Fruit fly (Drosophila melanogaster): ENCODE data around the gene CG3744.

The CG3744 gene

DNA sequence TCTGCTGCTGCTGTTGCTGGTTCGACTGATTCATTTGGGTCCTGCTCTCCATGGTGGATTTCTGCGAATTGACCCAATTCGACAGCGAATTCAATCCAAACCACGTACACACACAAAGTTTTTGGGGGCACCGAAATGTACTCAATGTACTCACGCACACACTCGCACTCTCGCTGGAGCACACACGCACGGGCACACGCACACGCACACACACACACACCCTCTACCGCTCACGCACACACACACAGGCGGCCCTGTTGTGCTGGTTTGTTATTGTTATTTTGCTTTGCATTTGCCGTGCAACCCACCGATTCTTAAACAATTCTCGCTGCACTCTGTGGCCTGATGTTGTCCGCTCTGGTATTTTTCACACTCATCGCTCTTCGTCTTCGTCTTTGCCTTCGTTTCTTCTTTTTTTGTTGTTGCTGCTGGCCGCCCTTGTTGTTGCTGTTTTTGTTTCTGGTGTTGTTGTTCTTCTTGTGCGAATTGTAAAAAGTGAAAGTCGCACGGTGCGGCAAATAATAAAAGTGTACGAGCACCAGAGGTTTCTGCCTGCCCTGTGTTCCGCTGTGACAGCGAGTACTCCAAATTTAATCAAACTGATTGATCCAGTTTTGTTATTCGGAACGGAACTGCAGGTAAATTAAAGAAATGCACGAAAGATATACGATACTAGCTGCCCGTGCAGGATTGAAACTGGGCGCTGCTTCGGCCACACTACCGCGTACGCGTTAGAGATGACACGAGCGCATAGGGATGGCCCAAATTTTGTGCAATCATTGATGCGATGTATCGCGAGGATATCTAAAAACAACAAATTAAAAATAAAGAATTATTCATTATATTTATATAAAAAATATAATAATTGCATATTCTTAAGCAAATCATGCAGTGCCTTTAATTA is at the start of gene CG3744 (continued):
- peak; percentile 90 for TF ChIP-seq nmo (GFP tag; optimal IDR thresholded peaks at IDR 0.05)
- TF ChIP-seq Lim3 (GFP tag; IDR thresholded peaks at IDR 0.05) = peak; percentile 70
- TF ChIP-seq Meics (GFP tag; optimal IDR thresholded peaks at IDR 0.05) = peak; percentile 93
- TF ChIP-seq sqz (GFP tag; optimal IDR thresholded peaks at IDR 0.05) = no peak
- TF ChIP-seq CG13624 (GFP tag; optimal IDR thresholded peaks at IDR 0.05) = peak; percentile 67
- peak; percentile 84 for TF ChIP-seq Awh (GFP tag; IDR thresholded peaks at IDR 0.05)
- TF ChIP-seq Hand (GFP tag; optimal IDR thresholded peaks at IDR 0.05) = peak; percentile 68
- TF ChIP-seq Fer1 (GFP tag; optimal IDR thresholded peaks at IDR 0.05) = peak; percentile 85
- peak; percentile 57 for TF ChIP-seq CG10274 (GFP tag; optimal IDR thresholded peaks at IDR 0.05)
- peak; percentile 20 for TF ChIP-seq ac (GFP tag; optimal IDR thresholded peaks at IDR 0.05)
- peak; percentile 63 for TF ChIP-seq Dad (GFP tag; optimal IDR thresholded peaks at IDR 0.05)
- TF ChIP-seq CG14667 (GFP tag; IDR thresholded peaks at IDR 0.05) = peak; percentile 92
- peak; percentile 61 for TF ChIP-seq ERR (GFP tag; optimal IDR thresholded peaks at IDR 0.05)
- peak; percentile 29 for TF ChIP-seq Bdp1 (GFP tag; optimal IDR thresholded peaks at IDR 0.05)
- peak; percentile 95 for TF ChIP-seq B-H2 (GFP tag; optimal IDR thresholded peaks at IDR 0.05)
- TF ChIP-seq gcm2 (GFP tag; optimal IDR thresholded peaks at IDR 0.05) = peak; percentile 43
- peak; percentile 84 for TF ChIP-seq trem (tag; optimal IDR thresholded peaks at IDR 0.05)
- TF ChIP-seq CG6254 (GFP tag; optimal IDR thresholded peaks at IDR 0.05) = peak; percentile 56
- peak; percentile 82 for TF ChIP-seq CG30431 (GFP tag; optimal IDR thresholded peaks at IDR 0.05)
- peak; percentile 55 for TF ChIP-seq CG8359 (GFP tag; optimal IDR thresholded peaks at IDR 0.05; ENCODE audit: borderline replicate concordance)
- peak; percentile 94 for TF ChIP-seq so (GFP tag; IDR thresholded peaks at IDR 0.05)
- peak; percentile 79 to 87 for TF ChIP-seq Hr51 (GFP tag; optimal IDR thresholded peaks at IDR 0.05)
- TF ChIP-seq Drgx (GFP tag; IDR thresholded peaks at IDR 0.05) = peak; percentile 89
- peak; percentile 49 for TF ChIP-seq CG15073 (GFP tag; optimal IDR thresholded peaks at IDR 0.05)
- TF ChIP-seq CG6654 (GFP tag; optimal IDR thresholded peaks at IDR 0.05) = peak; percentile 57
- peak; percentile 35 for TF ChIP-seq NC2β (GFP tag; optimal IDR thresholded peaks at IDR 0.05)
- TF ChIP-seq CG2712 (tag; optimal IDR thresholded peaks at IDR 0.05) = peak; percentile 94
- TF ChIP-seq gt (GFP tag; IDR thresholded peaks at IDR 0.05) = peak; percentile 76
- TF ChIP-seq CG11695 (GFP tag; IDR thresholded peaks at IDR 0.05) = peak; percentile 89
- peak; percentile 63 for TF ChIP-seq CG7928 (GFP tag; optimal IDR thresholded peaks at IDR 0.05)
- TF ChIP-seq TFAM (GFP tag; optimal IDR thresholded peaks at IDR 0.05) = peak; percentile 19
- TF ChIP-seq CG8924 (tag; optimal IDR thresholded peaks at IDR 0.05) = peak; percentile 90
- TF ChIP-seq CG32772 (GFP tag; IDR thresholded peaks at IDR 0.05) = peak; percentile 93
- TF ChIP-seq CG16813 (GFP tag; IDR thresholded peaks at IDR 0.05; ENCODE audit: partially characterized antibody) = peak; percentile 96
- no peak for TF ChIP-seq usp (GFP tag; optimal IDR thresholded peaks at IDR 0.05)
- peak; percentile 96 for TF ChIP-seq knrl (GFP tag; IDR thresholded peaks at IDR 0.05; ENCODE audit: partially characterized antibody)
- TF ChIP-seq Hmx (GFP tag; optimal IDR thresholded peaks at IDR 0.05) = no peak
- peak; percentile 81 for TF ChIP-seq CG4820 (GFP tag; optimal IDR thresholded peaks at IDR 0.05)
- TF ChIP-seq CG17912 (GFP tag; optimal IDR thresholded peaks at IDR 0.05) = peak; percentile 56
- peak; percentile 67 for TF ChIP-seq schlank (tag; optimal IDR thresholded peaks at IDR 0.05)
- TF ChIP-seq odd (GFP tag; optimal IDR thresholded peaks at IDR 0.05) = peak; percentile 50
- TF ChIP-seq cad (GFP tag; optimal IDR thresholded peaks at IDR 0.05) = no peak
- peak; percentile 0 for TF ChIP-seq grn (GFP tag; optimal IDR thresholded peaks at IDR 0.05)
- TF ChIP-seq CG1024 (GFP tag; IDR thresholded peaks at IDR 0.05) = peak; percentile 85
- peak; percentile 91 for TF ChIP-seq bcd (GFP tag; optimal IDR thresholded peaks at IDR 0.05)
- peak; percentile 49; the same call in 1 of the 2 replicates for TF ChIP-seq sim (GFP tag; IDR thresholded peaks at IDR 0.05)
- TF ChIP-seq gce (GFP tag; IDR thresholded peaks at IDR 0.05) = peak; percentile 87
- TF ChIP-seq Myb (GFP tag; optimal IDR thresholded peaks at IDR 0.05) = peak; percentile 47
- TF ChIP-seq CG18262 (tag; optimal IDR thresholded peaks at IDR 0.05) = peak; percentile 89

Measured in whole organism, embryonic.